Fruit fly (Drosophila melanogaster): ENCODE results near the gene Gyc32E.
A peak's percentile ranks its signal among the peaks of the same experiment; 100 is the strongest.

Gene Gyc32E

DNA sequence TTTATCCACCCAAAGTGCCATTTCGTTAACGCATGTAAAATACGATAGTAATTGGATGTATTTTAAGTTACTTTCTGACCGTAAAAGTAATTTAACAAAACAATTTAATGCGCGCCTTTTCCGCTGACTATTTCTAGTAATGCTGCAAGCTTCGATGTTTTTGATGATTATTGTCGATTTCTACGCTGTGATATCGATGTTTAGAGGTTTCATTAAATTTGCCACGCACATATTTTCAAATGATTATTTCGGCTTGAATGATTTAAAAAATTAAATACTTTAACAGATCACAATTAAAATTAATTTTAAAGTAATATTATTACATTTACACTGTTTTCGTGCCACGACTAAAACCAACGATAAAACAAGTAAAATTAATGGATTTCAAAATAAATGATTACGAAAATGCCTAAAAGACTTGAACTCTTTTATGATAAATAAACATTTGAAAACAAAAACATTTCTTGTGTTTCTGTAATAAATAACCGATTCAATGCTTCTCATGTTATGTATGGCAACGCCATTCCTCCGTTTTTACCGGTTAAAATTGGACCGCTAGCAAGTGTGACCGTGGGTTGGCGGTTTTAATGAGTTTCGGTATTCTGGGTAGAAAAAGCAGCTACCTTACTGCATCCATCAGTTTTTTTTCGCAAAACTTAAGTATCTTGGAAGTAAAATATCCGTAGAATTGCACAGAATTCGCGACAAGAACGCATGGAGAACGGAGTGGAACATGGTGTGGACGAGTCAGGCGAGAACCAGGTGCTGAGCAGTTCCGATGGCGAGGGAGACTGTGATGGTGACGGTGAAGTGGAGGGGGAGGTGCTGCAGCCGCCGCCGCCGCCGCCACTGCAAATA is 18.5 kb downstream of the Gyc32E start, which contains the start of the genes RfC38 and CG4751:
RfC38 (minus strand) TSS at position 495 of the 858 bp plus-strand sequence.
CG4751 (plus strand) TSS at position 587 of the 858 bp plus-strand sequence.
- TF ChIP-seq CG11762 (GFP tag; optimal IDR thresholded peaks at IDR 0.05; ENCODE audit: insufficient read depth), result no peak
- no peak for TF ChIP-seq Gug (GFP tag; IDR thresholded peaks at IDR 0.05)
- 0 out of 3 replicates have a peak, but pooled peaks have one; percentile 43 for TF ChIP-seq eg (GFP tag; IDR thresholded peaks at IDR 0.05)
- peak; percentile 1 for TF ChIP-seq esn (GFP tag; optimal IDR thresholded peaks at IDR 0.05)
- TF ChIP-seq Sox102F (GFP tag; optimal IDR thresholded peaks at IDR 0.05), result no peak
- 0 out of 3 replicates have a peak, but pooled peaks have one; percentile 33 for TF ChIP-seq CG6163 (GFP tag; IDR thresholded peaks at IDR 0.05)
- no peak for TF ChIP-seq lz (GFP tag; optimal IDR thresholded peaks at IDR 0.05)
- peak; percentile 3 for TF ChIP-seq CG31627 (GFP tag; optimal IDR thresholded peaks at IDR 0.05)

dm6 chr2L:11123499-11123898 is 25.4 kb downstream of the Gyc32E start, which contains the start of the genes Csl4 and Nup160:
Gene Csl4 (minus strand): TSS chr2L:11123567.
Gene Nup160 (plus strand): TSS chr2L:11123777.
- TF ChIP-seq svp (GFP tag), result no peak
- TF ChIP-seq CG6163 (GFP tag; IDR thresholded peaks at IDR 0.05), result peak; percentile 63; the same call in 1 of the 3 replicates
- TF ChIP-seq esn (GFP tag; optimal IDR thresholded peaks at IDR 0.05), result peak; percentile 87
- TF ChIP-seq fkh (GFP tag; optimal IDR thresholded peaks at IDR 0.05), result no peak
- TF ChIP-seq CG1621 (tag; optimal IDR thresholded peaks at IDR 0.05), result peak; percentile 68
- no peak for TF ChIP-seq Sox14 (GFP tag; optimal IDR thresholded peaks at IDR 0.05)
- no peak for TF ChIP-seq pdm3 (GFP tag; optimal IDR thresholded peaks at IDR 0.05)
- peak; percentile 87 for TF ChIP-seq CG31627 (GFP tag; optimal IDR thresholded peaks at IDR 0.05)
- TF ChIP-seq CG10669 (GFP tag; optimal IDR thresholded peaks at IDR 0.05), result no peak
- peak; percentile 81 for TF ChIP-seq achi (GFP tag; optimal IDR thresholded peaks at IDR 0.05)
- TF ChIP-seq CG6854 (GFP tag; optimal IDR thresholded peaks at IDR 0.05), result no peak
- no peak for TF ChIP-seq fd59A (GFP tag; optimal IDR thresholded peaks at IDR 0.05)
- TF ChIP-seq OdsH (GFP tag; optimal IDR thresholded peaks at IDR 0.05), result no peak
- TF ChIP-seq ss (GFP tag; optimal IDR thresholded peaks at IDR 0.05), result no peak
- peak; percentile 50 for TF ChIP-seq Sox15 (GFP tag; optimal IDR thresholded peaks at IDR 0.05)
- TF ChIP-seq dsx (GFP tag; optimal IDR thresholded peaks at IDR 0.05; ENCODE audit: poor library complexity, severe bottlenecking), result no peak
- TF ChIP-seq Lpt (GFP tag; optimal IDR thresholded peaks at IDR 0.05), result no peak
- TF ChIP-seq CG10631 (GFP tag; optimal IDR thresholded peaks at IDR 0.05), result no peak
- TF ChIP-seq vri (GFP tag; optimal IDR thresholded peaks at IDR 0.05), result no peak
- no peak for TF ChIP-seq Eip75B (GFP tag; optimal IDR thresholded peaks at IDR 0.05)
- TF ChIP-seq Met (GFP tag; optimal IDR thresholded peaks at IDR 0.05), result no peak
- TF ChIP-seq CG11294 (GFP tag; IDR thresholded peaks at IDR 0.05), result 0 out of 2 replicates have a peak, but pooled peaks have one; percentile 48
- TF ChIP-seq CG6808 (GFP tag; optimal IDR thresholded peaks at IDR 0.05), result no peak
- no peak for TF ChIP-seq Eip78C (GFP tag)
- no peak for TF ChIP-seq Ets96B (tag; optimal IDR thresholded peaks at IDR 0.05)
- TF ChIP-seq Smox (GFP tag; optimal IDR thresholded peaks at IDR 0.05), result no peak
- no peak for TF ChIP-seq CG8119 (GFP tag; IDR thresholded peaks at IDR 0.05)
- TF ChIP-seq CG8632 (GFP tag; optimal IDR thresholded peaks at IDR 0.05), result no peak
- no peak; the same call in 1 of the 2 replicates for TF ChIP-seq Gug (GFP tag; IDR thresholded peaks at IDR 0.05)
- no peak; the same call in 2 of the 3 replicates for TF ChIP-seq eg (GFP tag; IDR thresholded peaks at IDR 0.05)
- no peak for TF ChIP-seq CG7368 (GFP tag; optimal IDR thresholded peaks at IDR 0.05)
- no peak for TF ChIP-seq CG3919 (GFP tag; optimal IDR thresholded peaks at IDR 0.05)
- no peak for TF ChIP-seq fd85E (GFP tag; optimal IDR thresholded peaks at IDR 0.05)
- TF ChIP-seq CG6276 (GFP tag; optimal IDR thresholded peaks at IDR 0.05), result no peak
- TF ChIP-seq CG3032 (tag; optimal IDR thresholded peaks at IDR 0.05), result no peak
- TF ChIP-seq acj6 (GFP tag; optimal IDR thresholded peaks at IDR 0.05), result no peak
- no peak for TF ChIP-seq CG16779 (tag; optimal IDR thresholded peaks at IDR 0.05)
- TF ChIP-seq dac (GFP tag; optimal IDR thresholded peaks at IDR 0.05), result no peak
- TF ChIP-seq spab (GFP tag; optimal IDR thresholded peaks at IDR 0.05), result no peak
- TF ChIP-seq CG8319 (GFP tag; optimal IDR thresholded peaks at IDR 0.05), result peak; percentile 67
- TF ChIP-seq topi (GFP tag; optimal IDR thresholded peaks at IDR 0.05), result peak; percentile 84
- TF ChIP-seq CG11762 (GFP tag; optimal IDR thresholded peaks at IDR 0.05; ENCODE audit: insufficient read depth), result peak; percentile 58
- no peak for TF ChIP-seq net (GFP tag; optimal IDR thresholded peaks at IDR 0.05)
- TF ChIP-seq Eip93F (GFP tag; optimal IDR thresholded peaks at IDR 0.05), result peak; percentile 31
- TF ChIP-seq CG11902 (GFP tag; optimal IDR thresholded peaks at IDR 0.05), result peak; percentile 51

Data from whole organism, prepupa.